Fruit fly (Drosophila melanogaster) whole organism, prepupa: ENCODE measurements around the gene CG15820.

Experiments used
- CG10631 ChIP-seq: fragments of 200-800 bp; sonication (Bioruptor generic); optimal IDR thresholded peaks from 2 replicates; lab custom pipeline; 2016; ENCODE audit warnings: missing biosample characterization, missing genetic modification characterization
- CG10669 ChIP-seq: fragments of 200-800 bp; sonication (Bioruptor generic); optimal IDR thresholded peaks from 3 replicates; lab custom pipeline; 2018; ENCODE audit warnings: missing biosample characterization, mild to moderate bottlenecking, missing genetic modification characterization, moderate library complexity
- CG11762 ChIP-seq: fragments of 200-800 bp; sonication (Bioruptor generic); optimal IDR thresholded peaks from 3 replicates; lab custom pipeline; 2016; ENCODE audit warnings: missing biosample characterization, missing genetic modification characterization; ENCODE audit not compliant: insufficient read depth
- CG11902 ChIP-seq: fragments of 200-800 bp; sonication (Bioruptor generic); optimal IDR thresholded peaks from 3 replicates; lab custom pipeline; 2016; ENCODE audit warnings: missing biosample characterization, missing genetic modification characterization
- CG15336 ChIP-seq: fragments of 200-800 bp; sonication (Bioruptor generic); IDR thresholded peaks from 2 replicates; pipeline ENCODE4 v1.3.6; 2022; ENCODE audit warnings: missing biosample characterization, missing genetic modification characterization
- CG1621 ChIP-seq: fragments of 200-800 bp; sonication (Bioruptor generic); optimal IDR thresholded peaks from 3 replicates; lab custom pipeline; 2018; ENCODE audit warnings: missing biosample characterization, mild to moderate bottlenecking, missing genetic modification characterization
- CG3032 ChIP-seq: fragments of 200-800 bp; optimal IDR thresholded peaks from 2 replicates; lab custom pipeline; 2019; ENCODE audit warnings: missing biosample characterization, mild to moderate bottlenecking, missing genetic modification characterization, moderate library complexity
- CG31627 ChIP-seq: fragments of 200-800 bp; sonication (Bioruptor generic); optimal IDR thresholded peaks from 3 replicates; lab custom pipeline; 2016; ENCODE audit warnings: missing biosample characterization, missing genetic modification characterization
- CG32006 ChIP-seq: fragments of 200-800 bp; sonication (Bioruptor generic); optimal IDR thresholded peaks from 3 replicates; lab custom pipeline; 2017; ENCODE audit warnings: missing biosample characterization, mild to moderate bottlenecking, missing genetic modification characterization
- CG34406 ChIP-seq: fragments of 200-800 bp; sonication (Bioruptor generic); optimal IDR thresholded peaks from 3 replicates; lab custom pipeline; 2016; ENCODE audit warnings: missing biosample characterization, missing genetic modification characterization
- CG3919 ChIP-seq: fragments of 200-800 bp; sonication (Bioruptor generic); optimal IDR thresholded peaks from 3 replicates; lab custom pipeline; 2016; ENCODE audit warnings: missing biosample characterization, missing genetic modification characterization
- CG6276 ChIP-seq: fragments of 200-800 bp; sonication (Bioruptor generic); optimal IDR thresholded peaks from 2 replicates; lab custom pipeline; 2017; ENCODE audit warnings: missing biosample characterization, mild to moderate bottlenecking, missing genetic modification characterization
- CG6792 ChIP-seq: fragments of 200-800 bp; sonication (Bioruptor generic); optimal IDR thresholded peaks from 3 replicates; lab custom pipeline; 2016; ENCODE audit warnings: missing biosample characterization, missing genetic modification characterization
- CG6808 ChIP-seq: fragments of 200-800 bp; sonication (Bioruptor generic); optimal IDR thresholded peaks from 3 replicates; lab custom pipeline; 2017; ENCODE audit warnings: missing biosample characterization, missing genetic modification characterization, mild to moderate bottlenecking, moderate library complexity, missing genetic modification reagents
- CG6854 ChIP-seq: fragments of 200-800 bp; sonication (Bioruptor generic); optimal IDR thresholded peaks from 2 replicates; lab custom pipeline; 2017; ENCODE audit warnings: missing biosample characterization, mild to moderate bottlenecking, missing genetic modification characterization
- CG7368 ChIP-seq: fragments of 200-800 bp; sonication (Bioruptor generic); optimal IDR thresholded peaks from 3 replicates; lab custom pipeline; 2016; ENCODE audit warnings: missing biosample characterization, missing genetic modification characterization
- CG9139 ChIP-seq: fragments of 200-800 bp; sonication (Bioruptor generic); optimal IDR thresholded peaks from 3 replicates; lab custom pipeline; 2017; ENCODE audit warnings: missing biosample characterization, mild to moderate bottlenecking, missing genetic modification characterization
- Eip75B ChIP-seq: fragments of 200-800 bp; sonication (Bioruptor generic); optimal IDR thresholded peaks from 3 replicates; lab custom pipeline; 2016; ENCODE audit warnings: missing biosample characterization, missing genetic modification characterization
- Eip78C ChIP-seq: fragments of 200-800 bp; sonication (Bioruptor generic); peaks from one replicate; lab custom pipeline; 2016; ENCODE audit warnings: missing biosample characterization, missing genetic modification characterization
- Eip93F ChIP-seq: fragments of 200-800 bp; sonication (Bioruptor generic); optimal IDR thresholded peaks from 2 replicates; lab custom pipeline; 2016; ENCODE audit warnings: missing biosample characterization, mild to moderate bottlenecking, missing genetic modification characterization
- Ets21C ChIP-seq: fragments of 200-800 bp; sonication (Bioruptor generic); optimal IDR thresholded peaks from 3 replicates; lab custom pipeline; 2016; ENCODE audit warnings: missing biosample characterization, missing genetic modification characterization
- Ets96B ChIP-seq: fragments of 200-800 bp; optimal IDR thresholded peaks from 2 replicates; lab custom pipeline; 2019; ENCODE audit warnings: missing biosample characterization, mild to moderate bottlenecking, missing genetic modification characterization, moderate library complexity
- Gug ChIP-seq: fragments of 200-800 bp; sonication (Bioruptor generic); IDR thresholded peaks from 2 replicates; pipeline ENCODE4 v1.3.6; 2022; ENCODE audit warnings: missing biosample characterization, missing genetic modification characterization
- Hr39 ChIP-seq: fragments of 200-800 bp; sonication (Bioruptor generic); optimal IDR thresholded peaks from 2 replicates; lab custom pipeline; 2016; ENCODE audit warnings: missing biosample characterization, missing genetic modification characterization
- Hr4 ChIP-seq: fragments of 200-800 bp; sonication (Bioruptor generic); optimal IDR thresholded peaks from 3 replicates; lab custom pipeline; 2016; ENCODE audit warnings: missing biosample characterization, missing genetic modification characterization
- Lpt ChIP-seq: fragments of 200-800 bp; sonication (Bioruptor generic); optimal IDR thresholded peaks from 3 replicates; lab custom pipeline; 2016; ENCODE audit warnings: missing biosample characterization, missing genetic modification characterization
- Met ChIP-seq: fragments of 200-800 bp; sonication (Bioruptor generic); optimal IDR thresholded peaks from 3 replicates; lab custom pipeline; 2016; ENCODE audit warnings: missing biosample characterization, missing genetic modification characterization
- OdsH ChIP-seq: fragments of 200-800 bp; sonication (Bioruptor generic); optimal IDR thresholded peaks from 3 replicates; lab custom pipeline; 2016; ENCODE audit warnings: missing biosample characterization, missing genetic modification characterization
- Smox ChIP-seq: fragments of 200-800 bp; sonication (Bioruptor generic); optimal IDR thresholded peaks from 3 replicates; lab custom pipeline; 2016; ENCODE audit warnings: missing biosample characterization, missing genetic modification characterization
- Sox102F ChIP-seq: fragments of 200-800 bp; sonication (Bioruptor generic); optimal IDR thresholded peaks from 2 replicates; lab custom pipeline; 2016; ENCODE audit warnings: missing biosample characterization, mild to moderate bottlenecking, missing genetic modification characterization
- Sox14 ChIP-seq: fragments of 200-800 bp; sonication (Bioruptor generic); optimal IDR thresholded peaks from 3 replicates; lab custom pipeline; 2016; ENCODE audit warnings: missing biosample characterization, missing genetic modification characterization
- Sox15 ChIP-seq: fragments of 200-800 bp; sonication (Bioruptor generic); optimal IDR thresholded peaks from 3 replicates; lab custom pipeline; 2016; ENCODE audit warnings: missing biosample characterization, missing genetic modification characterization
- achi ChIP-seq: fragments of 200-800 bp; sonication (Bioruptor generic); optimal IDR thresholded peaks from 3 replicates; lab custom pipeline; 2016; ENCODE audit warnings: missing biosample characterization, missing genetic modification characterization
- cyc ChIP-seq: fragments of 200-800 bp; sonication (Bioruptor generic); optimal IDR thresholded peaks from 3 replicates; lab custom pipeline; 2016; ENCODE audit warnings: missing biosample characterization, missing genetic modification characterization
- dac ChIP-seq: fragments of 200-800 bp; sonication (Bioruptor generic); optimal IDR thresholded peaks from 2 replicates; lab custom pipeline; 2017; ENCODE audit warnings: missing biosample characterization, mild to moderate bottlenecking, missing genetic modification characterization
- dsx ChIP-seq: fragments of 200-800 bp; optimal IDR thresholded peaks from 3 replicates; lab custom pipeline; 2019; ENCODE audit warnings: missing biosample characterization, mild to moderate bottlenecking, missing genetic modification characterization, moderate library complexity; ENCODE audit not compliant: poor library complexity, severe bottlenecking
- eg ChIP-seq: fragments of 200-800 bp; sonication (Bioruptor generic); IDR thresholded peaks from 3 replicates; pipeline ENCODE4 v1.3.6; 2022; ENCODE audit warnings: missing biosample characterization, missing genetic modification characterization
- esn ChIP-seq: fragments of 200-800 bp; sonication (Bioruptor generic); optimal IDR thresholded peaks from 2 replicates; lab custom pipeline; 2016; ENCODE audit warnings: missing biosample characterization, mild to moderate bottlenecking, missing genetic modification characterization, moderate library complexity
- fd59A ChIP-seq: fragments of 200-800 bp; sonication (Bioruptor generic); optimal IDR thresholded peaks from 2 replicates; lab custom pipeline; 2017; ENCODE audit warnings: missing biosample characterization, mild to moderate bottlenecking, missing genetic modification characterization, missing genetic modification reagents
- fd85E ChIP-seq: fragments of 200-800 bp; sonication (Bioruptor generic); optimal IDR thresholded peaks from 3 replicates; lab custom pipeline; 2016; ENCODE audit warnings: missing biosample characterization, missing genetic modification characterization
- fkh ChIP-seq: fragments of 200-800 bp; sonication (Bioruptor generic); optimal IDR thresholded peaks from 3 replicates; lab custom pipeline; 2017; ENCODE audit warnings: missing biosample characterization, mild to moderate bottlenecking, missing genetic modification characterization, moderate library complexity
- lz ChIP-seq: fragments of 200-800 bp; sonication (Bioruptor generic); optimal IDR thresholded peaks from 3 replicates; lab custom pipeline; 2016; ENCODE audit warnings: missing biosample characterization, missing genetic modification characterization
- net ChIP-seq: fragments of 200-800 bp; sonication (Bioruptor generic); optimal IDR thresholded peaks from 3 replicates; lab custom pipeline; 2016; ENCODE audit warnings: missing biosample characterization, missing genetic modification characterization
- pdm3 ChIP-seq: fragments of 200-800 bp; sonication (Bioruptor generic); optimal IDR thresholded peaks from 3 replicates; lab custom pipeline; 2016; ENCODE audit warnings: missing biosample characterization, missing genetic modification characterization
- salr ChIP-seq, 2 experiments: fragments of 200-800 bp; sonication (Bioruptor generic); optimal IDR thresholded peaks; 3 replicates each; lab custom pipeline; 2016 to 2018; ENCODE audit warnings: missing biosample characterization in 2 of 2, missing genetic modification characterization in 2 of 2, mild to moderate bottlenecking in 1 of 2
- ss ChIP-seq, 2 experiments: fragments of 200-800 bp; sonication (Bioruptor generic); optimal IDR thresholded peaks; 2 replicates in 1 of 2; 3 replicates in 1 of 2; lab custom pipeline; 2017 to 2018; ENCODE audit warnings: mild to moderate bottlenecking in 2 of 2, missing biosample characterization in 2 of 2, missing genetic modification characterization in 2 of 2, moderate library complexity in 1 of 2
- svp ChIP-seq: fragments of 200-800 bp; sonication (Bioruptor generic); peaks from one replicate; lab custom pipeline; 2016; ENCODE audit warnings: missing biosample characterization, missing genetic modification characterization
- topi ChIP-seq: fragments of 200-800 bp; sonication (Bioruptor generic); optimal IDR thresholded peaks from 3 replicates; lab custom pipeline; 2016; ENCODE audit warnings: missing biosample characterization, missing genetic modification characterization
- vri ChIP-seq: fragments of 200-800 bp; sonication (Bioruptor generic); optimal IDR thresholded peaks from 3 replicates; lab custom pipeline; 2016; ENCODE audit warnings: missing biosample characterization, mild to moderate bottlenecking, missing genetic modification characterization

CG15820 gene

dm6 chr3L:2157427-2157931 lies 16.7 kb downstream of the CG15820 start:
- TF ChIP-seq eg (GFP tag; lab: Robert Waterston, UW) = 0 out of 3 replicates have a peak, but pooled peaks have one; percentile 54
- peak; percentile 34 for TF ChIP-seq Eip75B (GFP tag; lab: Kevin White, UChicago)
- no peak for TF ChIP-seq Hr4 (GFP tag; lab: Kevin White, UChicago)

DNA sequence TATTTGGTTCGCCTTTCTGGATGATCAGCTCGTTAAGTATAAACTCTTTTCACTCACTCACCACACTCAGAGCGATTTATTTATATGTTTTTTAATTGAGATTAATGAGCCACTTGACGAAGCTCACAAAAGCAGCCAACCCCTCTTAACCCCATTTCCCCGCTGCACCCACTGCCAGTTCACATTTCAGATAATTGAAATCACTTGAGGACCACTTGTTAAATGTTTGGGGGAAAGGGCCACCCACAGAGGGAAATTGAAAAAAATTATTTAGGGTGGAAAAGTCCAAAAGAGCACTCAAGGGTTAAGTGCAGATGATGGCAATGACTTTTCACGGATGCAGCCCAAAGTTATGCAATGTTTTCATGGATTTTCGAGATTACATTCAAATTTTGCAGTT lies 21.4 kb downstream of the CG15820 start:
- peak; percentile 25 for TF ChIP-seq dsx (GFP tag; lab: Kevin White, UChicago)
- peak; percentile 31 for TF ChIP-seq cyc (GFP tag; lab: Kevin White, UChicago)
- TF ChIP-seq pdm3 (GFP tag; lab: Kevin White, UChicago) = peak; percentile 71
- peak; percentile 57 for TF ChIP-seq Met (GFP tag; lab: Kevin White, UChicago)
- peak; percentile 4 for TF ChIP-seq vri (GFP tag; lab: Kevin White, UChicago)
- peak; percentile 3 for TF ChIP-seq CG11902 (GFP tag; lab: Kevin White, UChicago)
- TF ChIP-seq CG6808 (GFP tag; lab: Kevin White, UChicago) = no peak
- TF ChIP-seq net (GFP tag; lab: Kevin White, UChicago) = peak; percentile 57
- TF ChIP-seq CG10669 (GFP tag; lab: Kevin White, UChicago) = peak; percentile 32
- TF ChIP-seq achi (GFP tag; lab: Kevin White, UChicago) = peak; percentile 23
- peak; percentile 12 to 40 for TF ChIP-seq salr (GFP tag; optimal IDR thresholded peaks at IDR 0.05; lab: Kevin White, UChicago)
- TF ChIP-seq fd85E (GFP tag; lab: Kevin White, UChicago) = no peak
- no peak for TF ChIP-seq Gug (GFP tag; lab: Robert Waterston, UW)
- peak; percentile 18 for TF ChIP-seq CG6792
- peak; percentile 82 for TF ChIP-seq Eip78C (GFP tag; lab: Kevin White, UChicago)
- TF ChIP-seq CG7368 = peak; percentile 42
- peak; percentile 23 for TF ChIP-seq Ets21C
- no peak for TF ChIP-seq ss (GFP tag; optimal IDR thresholded peaks at IDR 0.05; lab: Kevin White, UChicago)
- peak; percentile 70 for TF ChIP-seq svp (GFP tag; lab: Kevin White, UChicago)
- TF ChIP-seq esn (GFP tag; lab: Kevin White, UChicago) = peak; percentile 53
- peak; percentile 58 for TF ChIP-seq Smox (GFP tag; lab: Kevin White, UChicago)
- TF ChIP-seq CG6854 (GFP tag; lab: Kevin White, UChicago) = no peak
- TF ChIP-seq Eip93F = no peak
- peak; percentile 43 for TF ChIP-seq CG10631 (GFP tag; lab: Kevin White, UChicago)
- peak; percentile 32 for TF ChIP-seq CG3032 (tag; lab: Kevin White, UChicago)
- TF ChIP-seq dac (GFP tag; lab: Kevin White, UChicago) = no peak
- peak; percentile 14 for TF ChIP-seq Lpt
- peak; percentile 19 for TF ChIP-seq Ets96B (tag; lab: Kevin White, UChicago)
- TF ChIP-seq CG34406 (GFP tag; lab: Kevin White, UChicago) = peak; percentile 21
- peak; percentile 47 for TF ChIP-seq CG3919 (GFP tag; lab: Kevin White, UChicago)
- TF ChIP-seq Hr39 (GFP tag; lab: Kevin White, UChicago) = peak; percentile 55
- TF ChIP-seq CG9139 = no peak
- TF ChIP-seq CG1621 (tag; lab: Kevin White, UChicago) = peak; percentile 3
- TF ChIP-seq Eip75B (GFP tag; lab: Kevin White, UChicago) = no peak
- peak; percentile 25 for TF ChIP-seq lz (GFP tag; lab: Kevin White, UChicago)
- no peak for TF ChIP-seq fkh (GFP tag; lab: Kevin White, UChicago)
- TF ChIP-seq OdsH (GFP tag; lab: Kevin White, UChicago) = peak; percentile 63
- TF ChIP-seq CG11762 (GFP tag; lab: Kevin White, UChicago) = no peak
- peak; percentile 55 for TF ChIP-seq CG31627
- TF ChIP-seq Sox14 = peak; percentile 39
- TF ChIP-seq Sox15 (GFP tag; lab: Kevin White, UChicago) = peak; percentile 25
- TF ChIP-seq Sox102F (GFP tag; lab: Kevin White, UChicago) = peak; percentile 59
- peak; percentile 54 for TF ChIP-seq CG32006 (GFP tag; lab: Kevin White, UChicago)
- TF ChIP-seq CG6276 (GFP tag; lab: Kevin White, UChicago) = no peak
- TF ChIP-seq CG15336 (GFP tag; lab: Robert Waterston, UW) = peak; percentile 50
- peak; percentile 47 for TF ChIP-seq topi (GFP tag; lab: Kevin White, UChicago)
- peak; percentile 46 for TF ChIP-seq Hr4 (GFP tag; lab: Kevin White, UChicago)
- TF ChIP-seq fd59A (GFP tag; lab: Kevin White, UChicago) = no peak
